Worm (Caenorhabditis elegans) whole organism, L1 larva: Measurements from ENCODE around the gene gst-1.

Experiments
- C04F5.9 ChIP-seq: sonication (generic microtip); optimal IDR thresholded peaks from 2 replicates; lab custom pipeline; 2016; ENCODE audit warnings: missing genetic modification characterization, missing compliant biosample characterization
- F16B12.6 ChIP-seq: fragments of 150-350 bp; optimal IDR thresholded peaks from 2 replicates; lab custom pipeline; 2014; ENCODE audit warnings: missing biosample characterization, missing genetic modification characterization
- Y116A8C.19 ChIP-seq: sonication (generic microtip); optimal IDR thresholded peaks from 2 replicates; lab custom pipeline; 2016; ENCODE audit warnings: missing compliant biosample characterization, missing genetic modification characterization, borderline replicate concordance
- blmp-1 ChIP-seq: fragments of 150-350 bp; optimal IDR thresholded peaks from 2 replicates; lab custom pipeline; 2014; ENCODE audit warnings: missing biosample characterization, missing genetic modification characterization
- ceh-8 ChIP-seq: fragments of 200-800 bp; sonication (Bioruptor generic); optimal IDR thresholded peaks from 2 replicates; lab custom pipeline; 2018; ENCODE audit warnings: mild to moderate bottlenecking, missing genetic modification characterization, moderate library complexity, missing compliant biosample characterization
- efl-1 ChIP-seq, 4 experiments: fragments of 150-350 bp; optimal IDR thresholded peaks in 3 of 4; peaks in 1 of 4; 1 replicate in 1 of 4; 2 replicates in 3 of 4; lab custom pipeline; 2014; ENCODE audit warnings: missing biosample characterization in 2 of 4, missing genetic modification characterization in 2 of 4, missing genetic modification reagents in 2 of 4
- egl-13 ChIP-seq: sonication (generic microtip); optimal IDR thresholded peaks from 2 replicates; lab custom pipeline; 2016; ENCODE audit warnings: missing genotype, missing genetic modification reagents, missing genetic modification characterization, missing compliant biosample characterization
- egl-27 ChIP-seq, 2 experiments: fragments of 150-350 bp in 1 of 2; sonication (generic microtip); optimal IDR thresholded peaks; 3 replicates each; lab custom pipeline; 2017 to 2018; ENCODE audit warnings: missing biosample characterization in 2 of 2, missing genetic modification characterization in 2 of 2, missing genetic modification reagents in 2 of 2
- elt-2 ChIP-seq: sonication (generic microtip); optimal IDR thresholded peaks from 2 replicates; lab custom pipeline; 2016; ENCODE audit warnings: missing genetic modification characterization, mild to moderate bottlenecking, inconsistent platforms, missing compliant biosample characterization, missing genetic modification reagents
- fkh-8 ChIP-seq: sonication (generic microtip); optimal IDR thresholded peaks from 2 replicates; lab custom pipeline; 2016; ENCODE audit warnings: mild to moderate bottlenecking, missing genetic modification characterization, missing compliant biosample characterization
- hlh-4 ChIP-seq: sonication (generic microtip); optimal IDR thresholded peaks from 2 replicates; lab custom pipeline; 2016; ENCODE audit warnings: mild to moderate bottlenecking, missing genetic modification characterization, missing compliant biosample characterization
- isw-1 ChIP-seq: fragments of 200-800 bp; sonication (Bioruptor generic); IDR thresholded peaks from 2 replicates; pipeline ENCODE4 v1.3.6; 2022; ENCODE audit warnings: missing genetic modification characterization, missing compliant biosample characterization
- lin-35 ChIP-seq, 2 experiments: fragments of 150-350 bp; optimal IDR thresholded peaks; 2 replicates each; lab custom pipeline; 2014; ENCODE audit warnings: missing biosample characterization in 2 of 2, missing genetic modification characterization in 2 of 2, missing genetic modification reagents in 2 of 2
- nhr-11 ChIP-seq: fragments of 150-350 bp; optimal IDR thresholded peaks from 2 replicates; lab custom pipeline; 2014; ENCODE audit warnings: missing biosample characterization, missing genetic modification characterization
- nhr-12 ChIP-seq: sonication (generic microtip); optimal IDR thresholded peaks from 2 replicates; lab custom pipeline; 2017; ENCODE audit warnings: missing biosample characterization, missing genetic modification characterization
- nhr-19 ChIP-seq: fragments of 200-800 bp; sonication (Bioruptor generic); conservative IDR thresholded peaks from 2 replicates; pipeline ENCODE4 v1.3.6; 2022; ENCODE audit warnings: missing genetic modification characterization, missing compliant biosample characterization
- nhr-47 ChIP-seq: sonication (generic microtip); optimal IDR thresholded peaks from 2 replicates; lab custom pipeline; 2016; ENCODE audit warnings: mild to moderate bottlenecking, missing genetic modification characterization, moderate library complexity, missing compliant biosample characterization
- nhr-71 ChIP-seq: sonication (generic microtip); optimal IDR thresholded peaks from 2 replicates; lab custom pipeline; 2016; ENCODE audit warnings: mild to moderate bottlenecking, missing genetic modification characterization, moderate library complexity, missing compliant biosample characterization
- nhr-84 ChIP-seq: sonication (generic microtip); optimal IDR thresholded peaks from 2 replicates; lab custom pipeline; 2017; ENCODE audit warnings: missing biosample characterization, missing genetic modification characterization
- nhr-85 ChIP-seq: sonication (generic microtip); peaks from one replicate; lab custom pipeline; 2016; ENCODE audit warnings: missing genetic modification characterization, inconsistent platforms, missing compliant biosample characterization
- pag-3 ChIP-seq: sonication (generic microtip); optimal IDR thresholded peaks from 2 replicates; lab custom pipeline; 2017; ENCODE audit warnings: missing genetic modification characterization, mild to moderate bottlenecking, missing compliant biosample characterization, antibody characterized with exemption, borderline replicate concordance; ENCODE audit not compliant: insufficient read depth
- pqm-1 ChIP-seq: sonication (generic microtip); optimal IDR thresholded peaks from 3 replicates; lab custom pipeline; 2017; ENCODE audit warnings: missing biosample characterization, missing genetic modification characterization
- rnt-1 ChIP-seq: sonication (generic microtip); optimal IDR thresholded peaks from 2 replicates; lab custom pipeline; 2016; ENCODE audit warnings: mild to moderate bottlenecking, missing genetic modification characterization, moderate library complexity, missing compliant biosample characterization
- snpc-4 ChIP-seq: fragments of 150-350 bp; optimal IDR thresholded peaks from 2 replicates; lab custom pipeline; 2014; ENCODE audit warnings: missing biosample characterization, missing genetic modification characterization
- swsn-7 ChIP-seq: sonication (generic microtip); optimal IDR thresholded peaks from 2 replicates; lab custom pipeline; 2016; ENCODE audit warnings: missing genetic modification characterization, missing compliant biosample characterization
- tbx-2 ChIP-seq: sonication (generic microtip); optimal IDR thresholded peaks from 2 replicates; lab custom pipeline; 2016; ENCODE audit warnings: missing genetic modification characterization, missing compliant biosample characterization
- unc-130 ChIP-seq: fragments of 150-350 bp; optimal IDR thresholded peaks from 2 replicates; lab custom pipeline; 2017; ENCODE audit warnings: missing biosample characterization, missing genetic modification characterization, inconsistent platforms
- unc-62 ChIP-seq: fragments of 150-350 bp; optimal IDR thresholded peaks from 2 replicates; lab custom pipeline; 2014; ENCODE audit warnings: missing biosample characterization, missing genetic modification reagents, missing genetic modification characterization
- unc-86 ChIP-seq: sonication (generic microtip); optimal IDR thresholded peaks from 2 replicates; lab custom pipeline; 2016; ENCODE audit warnings: missing genetic modification characterization, missing compliant biosample characterization
- vab-15 ChIP-seq: sonication (generic microtip); optimal IDR thresholded peaks from 2 replicates; lab custom pipeline; 2017; ENCODE audit warnings: missing genotype, mild to moderate bottlenecking, missing genetic modification characterization, missing compliant biosample characterization
- xbp-1 ChIP-seq: sonication (generic microtip); optimal IDR thresholded peaks from 2 replicates; lab custom pipeline; 2016; ENCODE audit warnings: missing genetic modification characterization, missing compliant biosample characterization

Gene gst-1

DNA sequence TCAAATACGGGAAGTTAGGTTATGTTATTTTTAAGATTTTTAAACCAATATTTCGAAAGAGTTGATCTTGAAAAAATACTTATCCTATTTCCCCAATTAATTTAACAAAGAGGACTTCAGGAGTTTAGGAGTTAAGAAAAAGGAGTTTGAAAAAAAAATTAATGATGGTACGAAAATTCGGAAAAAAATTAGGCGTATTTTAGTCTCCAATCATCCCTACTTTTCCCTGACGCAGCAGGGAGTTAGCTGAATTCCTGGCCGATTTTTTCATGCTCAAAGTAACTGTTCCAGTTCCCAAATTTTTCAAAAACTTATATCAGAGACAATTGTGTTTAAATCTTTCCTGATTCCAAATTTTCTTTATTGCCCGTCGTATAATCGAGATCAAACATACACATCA lies 35.5 kb upstream of the gst-1 start:
- TF ChIP-seq xbp-1 (tag; lab: Kevin White, UChicago) (no peak), unc-130 (tag; lab: Kevin White, UChicago) (no peak), nhr-84 (tag; lab: Kevin White, UChicago) (no peak), F16B12.6 (no peak), vab-15 (tag; lab: Kevin White, UChicago) (no peak), hlh-4 (no peak), nhr-19 (no peak), egl-13 (tag; lab: Kevin White, UChicago) (no peak), swsn-7 (tag; lab: Kevin White, UChicago) (no peak)

ce11 chrIII:9026951-9027350 lies 32.2 kb upstream of the gst-1 start, which contains the start of gene F59B2.13:
TSS of gene F59B2.13 (minus strand) at chrIII:9027051.
- no peak for TF ChIP-seq snpc-4 (tag; lab: Kevin White, UChicago)
- no peak for TF ChIP-seq nhr-12 (tag; lab: Kevin White, UChicago)
- no peak for TF ChIP-seq egl-27 (tag; optimal IDR thresholded peaks at IDR 0.05; lab: Kevin White, UChicago)
- no peak for TF ChIP-seq ceh-8 (GFP tag; lab: Kevin White, UChicago)
- no peak for TF ChIP-seq rnt-1 (tag; lab: Kevin White, UChicago)
- TF ChIP-seq, all 84 proteins: peak for 0

DNA sequence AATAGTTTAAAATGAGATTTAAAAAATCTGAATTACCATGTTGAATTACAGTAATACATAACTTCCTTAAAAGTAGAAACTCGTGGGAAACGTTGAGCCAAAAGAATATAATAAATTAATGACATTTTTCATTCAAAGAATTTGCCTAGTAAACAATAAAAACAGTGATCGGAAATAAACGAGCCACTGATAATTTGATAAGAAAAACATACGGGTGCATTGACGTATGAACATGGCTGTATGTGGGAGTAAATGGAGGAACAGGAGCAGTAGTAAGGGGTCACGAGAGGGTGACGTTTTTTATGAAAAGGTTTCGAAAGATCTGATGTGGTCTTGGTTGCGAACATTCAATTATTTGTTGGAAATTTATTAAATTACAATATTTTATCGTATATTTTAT lies 28.3 kb upstream of the gst-1 start:
- peak; percentile 41 for TF ChIP-seq nhr-71 (tag; lab: Kevin White, UChicago)
- TF ChIP-seq C04F5.9 = no peak
- peak; percentile 32 for TF ChIP-seq nhr-47
- peak; percentile 5 for TF ChIP-seq fkh-8 (tag; lab: Kevin White, UChicago)
- no peak for TF ChIP-seq nhr-11
- no peak for TF ChIP-seq unc-86
- TF ChIP-seq pag-3 (tag; lab: Kevin White, UChicago) = no peak
- TF ChIP-seq swsn-7 (tag; lab: Kevin White, UChicago) = no peak

- TF ChIP-seq elt-2 (peak; percentile 9), isw-1 (GFP tag; lab: Robert Waterston, UW) (no peak)
Observed at ce11 chrIII:9034133-9034532, 25.0 kb upstream of the gst-1 start.

- TF ChIP-seq elt-2 (peak; percentile 48), pqm-1 (tag; lab: Kevin White, UChicago) (peak; percentile 8), rnt-1 (tag; lab: Kevin White, UChicago) (peak; percentile 7), lin-35 (GFP tag; optimal IDR thresholded peaks at IDR 0.05; lab: Kevin White, UChicago) (no peak)
Observed at ce11 chrIII:9035037-9035436, 24.1 kb upstream of the gst-1 start.

ce11 chrIII:9037658-9038057 lies 21.5 kb upstream of the gst-1 start, which contains the start of gene R107.9:
TSS of gene R107.9 (plus strand) at chrIII:9037958.
- no peak for TF ChIP-seq unc-62 (GFP tag; lab: Kevin White, UChicago)
- TF ChIP-seq xbp-1 (tag; lab: Kevin White, UChicago) = no peak
- no peak for TF ChIP-seq nhr-85 (tag; lab: Kevin White, UChicago)
- no peak for TF ChIP-seq efl-1 (optimal IDR thresholded peaks at IDR 0.05; lab: Kevin White, UChicago)
- peak in 1 of 2 experiments; percentile 73 for TF ChIP-seq efl-1 (GFP tag; optimal IDR thresholded peaks at IDR 0.05 in 1 of 2; lab: Kevin White, UChicago)
- peak; percentile 40 for TF ChIP-seq blmp-1
- no peak for TF ChIP-seq tbx-2 (tag; lab: Kevin White, UChicago)
- no peak for TF ChIP-seq Y116A8C.19 (tag; lab: Kevin White, UChicago)
- TF ChIP-seq swsn-7 (tag; lab: Kevin White, UChicago) = no peak
